Fruit fly (Drosophila melanogaster) whole organism, embryonic: ENCODE results near the gene E2f1.

ENCODE experiments used
- Aef1 ChIP-seq: fragments of 200-800 bp; sonication (Bioruptor generic); IDR thresholded peaks from 3 replicates; pipeline ENCODE4 v1.3.6; 2022; ENCODE audit warnings: missing biosample characterization, missing genetic modification characterization
- CG12236 ChIP-seq: fragments of 200-800 bp; sonication (Bioruptor generic); optimal IDR thresholded peaks from 2 replicates; lab custom pipeline; 2016; ENCODE audit warnings: missing biosample characterization, missing genetic modification characterization
- CG1233 ChIP-seq: fragments of 200-800 bp; sonication (Bioruptor generic); optimal IDR thresholded peaks from 4 replicates; lab custom pipeline; 2018; ENCODE audit warnings: missing biosample characterization, mild to moderate bottlenecking, missing genetic modification characterization
- CG13123 ChIP-seq: fragments of 200-800 bp; sonication (Bioruptor generic); optimal IDR thresholded peaks from 2 replicates; lab custom pipeline; 2016; ENCODE audit warnings: missing biosample characterization, missing genetic modification characterization
- CG13424 ChIP-seq: fragments of 200-800 bp; sonication (Bioruptor generic); optimal IDR thresholded peaks from 2 replicates; lab custom pipeline; 2019; ENCODE audit warnings: missing biosample characterization, mild to moderate bottlenecking, missing genetic modification characterization, moderate library complexity
- CG14710 ChIP-seq: fragments of 200-800 bp; sonication (Bioruptor generic); optimal IDR thresholded peaks from 3 replicates; lab custom pipeline; 2019; ENCODE audit warnings: missing biosample characterization, mild to moderate bottlenecking, missing genetic modification characterization, moderate library complexity
- CG15479 ChIP-seq: fragments of 200-800 bp; sonication (Bioruptor generic); optimal IDR thresholded peaks from 3 replicates; lab custom pipeline; 2019; ENCODE audit warnings: missing biosample characterization, mild to moderate bottlenecking, missing genetic modification characterization, moderate library complexity
- CG16779 ChIP-seq: fragments of 200-800 bp; sonication (Bioruptor generic); IDR thresholded peaks from 2 replicates; pipeline ENCODE4 v1.3.6; 2022; ENCODE audit warnings: missing biosample characterization, missing genetic modification characterization
- CG17802 ChIP-seq: fragments of 200-800 bp; sonication (Bioruptor generic); optimal IDR thresholded peaks from 2 replicates; lab custom pipeline; 2018; ENCODE audit warnings: missing biosample characterization, mild to moderate bottlenecking, missing genetic modification characterization, moderate library complexity
- CG18476 ChIP-seq: fragments of 200-800 bp; sonication (Bioruptor generic); optimal IDR thresholded peaks from 2 replicates; lab custom pipeline; 2016; ENCODE audit warnings: missing biosample characterization, mild to moderate bottlenecking, missing genetic modification characterization
- CG2199 ChIP-seq: fragments of 200-800 bp; sonication (Bioruptor generic); IDR thresholded peaks from 3 replicates; pipeline ENCODE4 v1.3.6; 2022; ENCODE audit warnings: missing biosample characterization, missing genetic modification characterization
- CG2678 ChIP-seq: fragments of 200-800 bp; sonication (Bioruptor generic); optimal IDR thresholded peaks from 3 replicates; lab custom pipeline; 2019; ENCODE audit warnings: missing biosample characterization, mild to moderate bottlenecking, missing genetic modification characterization, moderate library complexity
- CG4328 ChIP-seq: fragments of 200-800 bp; sonication (Bioruptor generic); optimal IDR thresholded peaks from 3 replicates; lab custom pipeline; 2017; ENCODE audit warnings: missing biosample characterization, missing genetic modification reagents, missing genetic modification characterization
- CG7928 ChIP-seq: fragments of 200-800 bp; sonication (Bioruptor generic); optimal IDR thresholded peaks from 2 replicates; lab custom pipeline; 2017; ENCODE audit warnings: missing biosample characterization, mild to moderate bottlenecking, missing genetic modification characterization
- CG8281 ChIP-seq: fragments of 200-800 bp; sonication (Bioruptor generic); optimal IDR thresholded peaks from 2 replicates; lab custom pipeline; 2018; ENCODE audit warnings: missing biosample characterization, mild to moderate bottlenecking, missing genetic modification characterization, moderate library complexity
- CG8359 ChIP-seq: fragments of 200-800 bp; sonication (Bioruptor generic); optimal IDR thresholded peaks from 2 replicates; lab custom pipeline; 2017; ENCODE audit warnings: missing biosample characterization, mild to moderate bottlenecking, missing genetic modification characterization, borderline replicate concordance
- Hey ChIP-seq: fragments of 200-800 bp; sonication (Bioruptor generic); optimal IDR thresholded peaks from 3 replicates; lab custom pipeline; 2018; ENCODE audit warnings: missing biosample characterization, mild to moderate bottlenecking, missing genetic modification characterization
- Lim3 ChIP-seq: fragments of 200-800 bp; sonication (Bioruptor generic); IDR thresholded peaks from 2 replicates; pipeline ENCODE4 v1.3.6; 2022; ENCODE audit warnings: missing biosample characterization, missing genetic modification characterization
- Lpt ChIP-seq: fragments of >200 bp; optimal IDR thresholded peaks from 2 replicates; lab custom pipeline; 2018; ENCODE audit warnings: missing biosample characterization, missing genetic modification characterization
- Meics ChIP-seq: fragments of 200-800 bp; sonication (Bioruptor generic); optimal IDR thresholded peaks from 2 replicates; lab custom pipeline; 2017; ENCODE audit warnings: missing biosample characterization, mild to moderate bottlenecking, missing genetic modification characterization
- Nf-YB ChIP-seq: fragments of 200-800 bp; sonication (Bioruptor generic); optimal IDR thresholded peaks from 3 replicates; lab custom pipeline; 2019; ENCODE audit warnings: missing biosample characterization, mild to moderate bottlenecking, missing genetic modification characterization, moderate library complexity
- Opbp ChIP-seq: fragments of 200-800 bp; sonication (Bioruptor generic); IDR thresholded peaks from 3 replicates; pipeline ENCODE4 v1.3.6; 2022; ENCODE audit warnings: missing biosample characterization, missing genetic modification characterization; ENCODE audit not compliant: partially characterized antibody
- Stat92E ChIP-seq, 3 experiments: fragments of >200 bp in 2 of 3; fragments of 200-800 bp in 1 of 3; sonication (Bioruptor generic) in 1 of 3; optimal IDR thresholded peaks; 2 replicates each; lab custom pipeline; 2017 to 2019; ENCODE audit warnings: missing biosample characterization in 3 of 3, missing genetic modification characterization in 3 of 3, mild to moderate bottlenecking in 1 of 3, moderate library complexity in 1 of 3
- Xbp1 ChIP-seq: fragments of 200-800 bp; sonication (Bioruptor generic); optimal IDR thresholded peaks from 3 replicates; lab custom pipeline; 2016; ENCODE audit warnings: missing biosample characterization, mild to moderate bottlenecking, missing genetic modification characterization
- Xrp1 ChIP-seq: fragments of 200-800 bp; sonication (Bioruptor generic); IDR thresholded peaks from 2 replicates; pipeline ENCODE4 v1.3.6; 2022; ENCODE audit warnings: missing biosample characterization, missing genetic modification characterization
- bcd ChIP-seq: fragments of 200-800 bp; sonication (Bioruptor generic); optimal IDR thresholded peaks from 2 replicates; lab custom pipeline; 2017; ENCODE audit warnings: missing biosample characterization, mild to moderate bottlenecking, missing genetic modification characterization
- bsh ChIP-seq, 2 experiments: fragments of 200-800 bp; sonication (Bioruptor generic); optimal IDR thresholded peaks; 2 replicates each; lab custom pipeline; 2017 to 2018; ENCODE audit warnings: mild to moderate bottlenecking in 2 of 2, missing biosample characterization in 2 of 2, missing genetic modification characterization in 2 of 2, moderate library complexity in 1 of 2
- cg ChIP-seq: fragments of 200-800 bp; sonication (Bioruptor generic); optimal IDR thresholded peaks from 3 replicates; lab custom pipeline; 2019; ENCODE audit warnings: missing biosample characterization, mild to moderate bottlenecking, missing genetic modification characterization, moderate library complexity
- croc ChIP-seq: fragments of 200-800 bp; sonication (Bioruptor generic); conservative IDR thresholded peaks from 3 replicates; pipeline ENCODE4 v1.3.6; 2022; ENCODE audit warnings: missing biosample characterization, missing genetic modification characterization
- eve ChIP-seq, 2 experiments: fragments of >200 bp; optimal IDR thresholded peaks; 2 replicates each; lab custom pipeline; 2017; ENCODE audit warnings: missing biosample characterization in 2 of 2, missing genetic modification characterization in 2 of 2
- fd102C ChIP-seq: fragments of 200-800 bp; sonication (Bioruptor generic); optimal IDR thresholded peaks from 2 replicates; lab custom pipeline; 2018; ENCODE audit warnings: missing biosample characterization, mild to moderate bottlenecking, missing genetic modification characterization, moderate library complexity
- grau ChIP-seq: fragments of 200-800 bp; optimal IDR thresholded peaks from 3 replicates; lab custom pipeline; 2019; ENCODE audit warnings: missing biosample characterization, mild to moderate bottlenecking, missing genetic modification characterization, moderate library complexity
- gsb-n ChIP-seq: fragments of 200-800 bp; sonication (Bioruptor generic); optimal IDR thresholded peaks from 3 replicates; lab custom pipeline; 2018; ENCODE audit warnings: missing biosample characterization, mild to moderate bottlenecking, missing genetic modification characterization
- ham ChIP-seq: fragments of 200-800 bp; sonication (Bioruptor generic); IDR thresholded peaks from 2 replicates; pipeline ENCODE4 v1.3.6; 2022; ENCODE audit warnings: missing biosample characterization, missing genetic modification characterization
- hkb ChIP-seq, 2 experiments: fragments of 200-800 bp in 1 of 2; fragments of >200 bp in 1 of 2; sonication (Bioruptor generic) in 1 of 2; IDR thresholded peaks in 1 of 2; optimal IDR thresholded peaks in 1 of 2; 2 replicates each; pipeline versions ENCODE4 v1.3.6 to Lab custom; 2017 to 2022; ENCODE audit warnings: missing biosample characterization in 1 of 2, missing genetic modification characterization in 1 of 2
- insv ChIP-seq, 2 experiments: fragments of 200-800 bp; sonication (Bioruptor generic); optimal IDR thresholded peaks; 3 replicates each; lab custom pipeline; 2016 to 2018; ENCODE audit warnings: missing biosample characterization in 2 of 2, missing genetic modification characterization in 2 of 2
- luna ChIP-seq: fragments of 200-800 bp; sonication (Bioruptor generic); optimal IDR thresholded peaks from 2 replicates; lab custom pipeline; 2016; ENCODE audit warnings: missing biosample characterization, missing genetic modification characterization
- run ChIP-seq: fragments of 200-800 bp; sonication (Bioruptor generic); optimal IDR thresholded peaks from 3 replicates; lab custom pipeline; 2018; ENCODE audit warnings: missing biosample characterization, mild to moderate bottlenecking, missing genetic modification characterization
- sd ChIP-seq: fragments of 200-800 bp; sonication (Bioruptor generic); optimal IDR thresholded peaks from 3 replicates; lab custom pipeline; 2018; ENCODE audit warnings: missing biosample characterization, mild to moderate bottlenecking, missing genetic modification characterization, moderate library complexity
- sens-2 ChIP-seq: fragments of 200-800 bp; sonication (Bioruptor generic); IDR thresholded peaks from 2 replicates; pipeline ENCODE4 v1.3.6; 2022; ENCODE audit warnings: missing biosample characterization, missing genetic modification characterization
- sob ChIP-seq: fragments of 200-800 bp; sonication (Bioruptor generic); IDR thresholded peaks from 2 replicates; pipeline ENCODE4 v1.3.6; 2022; ENCODE audit warnings: missing biosample characterization, missing genetic modification characterization
- tll ChIP-seq, 2 experiments: fragments of 200-800 bp in 1 of 2; fragments of >200 bp in 1 of 2; sonication (Bioruptor generic) in 1 of 2; optimal IDR thresholded peaks; 2 replicates each; lab custom pipeline; 2017 to 2019; ENCODE audit warnings: missing biosample characterization in 2 of 2, missing genetic modification characterization in 2 of 2, mild to moderate bottlenecking in 1 of 2, moderate library complexity in 1 of 2
- trh ChIP-seq: fragments of 200-800 bp; sonication (Bioruptor generic); optimal IDR thresholded peaks from 2 replicates; lab custom pipeline; 2016; ENCODE audit warnings: missing biosample characterization, missing genetic modification characterization

The E2f1 gene

DNA sequence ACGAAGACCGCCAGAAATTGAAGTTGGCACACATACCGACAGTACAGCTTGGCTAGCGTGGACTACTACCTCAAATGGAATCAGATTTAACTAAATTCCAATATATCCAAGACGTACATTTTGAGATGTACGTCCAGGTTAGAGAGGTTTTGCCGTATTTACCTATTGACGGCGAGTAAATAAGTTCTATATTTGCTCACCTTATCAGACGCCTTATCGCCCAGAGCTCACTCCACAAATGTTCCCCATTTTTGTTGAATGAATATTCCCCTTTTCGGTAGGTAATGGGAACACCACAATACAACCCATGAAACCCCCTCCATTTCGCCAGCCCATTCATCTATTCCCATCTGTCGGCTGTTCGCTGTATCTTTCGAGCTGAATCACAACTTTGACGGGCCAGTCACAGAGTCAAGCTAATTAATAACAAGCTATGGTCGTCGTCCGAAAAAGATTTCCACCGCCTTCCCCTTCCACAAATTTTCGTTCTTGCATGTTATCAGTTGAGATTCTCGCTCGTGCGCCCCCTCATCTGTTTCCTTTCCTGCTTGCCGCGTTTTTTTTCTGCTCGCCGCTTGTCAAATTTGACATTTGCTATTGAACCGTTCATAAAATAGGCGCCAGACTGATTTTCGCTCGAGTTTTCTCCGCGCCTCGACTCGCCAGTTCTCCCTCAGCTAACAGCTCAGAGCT is 69.8 kb downstream of the E2f1 start (continued):
- TF ChIP-seq sob (GFP tag; lab: Robert Waterston, UW) (peak; percentile 93), CG17802 (peak; percentile 80), CG14710 (peak; percentile 94)

DNA sequence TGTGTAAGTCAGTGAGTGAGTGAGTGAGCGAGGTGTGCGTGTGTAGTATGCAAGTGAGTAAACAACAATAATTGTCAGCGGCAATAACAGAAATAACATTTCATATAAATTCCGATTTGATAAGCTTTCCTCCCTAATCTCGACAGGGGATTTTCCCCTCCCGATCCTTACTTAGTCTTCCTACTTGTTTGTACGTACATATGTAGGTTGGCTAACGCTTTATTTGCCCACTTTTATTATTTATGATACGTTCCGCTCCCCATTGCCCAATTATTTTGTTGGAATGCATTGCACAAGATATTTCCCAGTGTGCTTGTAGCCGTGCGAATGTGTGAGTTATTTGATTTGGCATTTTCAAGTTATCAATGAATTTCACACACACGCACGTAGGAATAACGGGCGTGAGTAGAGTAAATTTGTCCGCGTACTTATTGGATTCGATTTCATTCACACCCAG is 70.4 kb downstream of the E2f1 start:
- TF ChIP-seq Aef1 (GFP tag; lab: Robert Waterston, UW) (0 out of 3 replicates have a peak, but pooled peaks have one; percentile 2), CG18476 (peak; percentile 81), CG2199 (GFP tag; lab: Robert Waterston, UW) (0 out of 3 replicates have a peak, but pooled peaks have one; percentile 2), Stat92E (GFP tag; optimal IDR thresholded peaks at IDR 0.05; lab: Kevin White, UChicago) (peak in 1 of 3 experiments; percentile 31), Lpt (GFP tag; lab: Kevin White, UChicago) (no peak), Xbp1 (GFP tag; lab: Kevin White, UChicago) (no peak), Hey (tag; lab: Kevin White, UChicago) (no peak), cg (GFP tag; lab: Kevin White, UChicago) (peak; percentile 29), Xrp1 (GFP tag; lab: Robert Waterston, UW) (0 out of 2 replicates have a peak, but pooled peaks have one; percentile 23), run (tag; lab: Kevin White, UChicago) (no peak), sd (tag; lab: Kevin White, UChicago) (peak; percentile 96), bcd (GFP tag; lab: Kevin White, UChicago) (no peak), tll (GFP tag; optimal IDR thresholded peaks at IDR 0.05; lab: Kevin White, UChicago) (no peak), ham (GFP tag; lab: Robert Waterston, UW) (no peak), CG8281 (tag; lab: Kevin White, UChicago) (no peak), sens-2 (GFP tag; lab: Robert Waterston, UW) (peak; percentile 73), CG16779 (GFP tag; lab: Robert Waterston, UW) (no peak), bsh (GFP tag; optimal IDR thresholded peaks at IDR 0.05; lab: Kevin White, UChicago) (peak in 1 of 2 experiments; percentile 11), Opbp (GFP tag; lab: Robert Waterston, UW) (0 out of 3 replicates have a peak, but pooled peaks have one; percentile 1), CG12236 (GFP tag; lab: Kevin White, UChicago) (no peak)

DNA sequence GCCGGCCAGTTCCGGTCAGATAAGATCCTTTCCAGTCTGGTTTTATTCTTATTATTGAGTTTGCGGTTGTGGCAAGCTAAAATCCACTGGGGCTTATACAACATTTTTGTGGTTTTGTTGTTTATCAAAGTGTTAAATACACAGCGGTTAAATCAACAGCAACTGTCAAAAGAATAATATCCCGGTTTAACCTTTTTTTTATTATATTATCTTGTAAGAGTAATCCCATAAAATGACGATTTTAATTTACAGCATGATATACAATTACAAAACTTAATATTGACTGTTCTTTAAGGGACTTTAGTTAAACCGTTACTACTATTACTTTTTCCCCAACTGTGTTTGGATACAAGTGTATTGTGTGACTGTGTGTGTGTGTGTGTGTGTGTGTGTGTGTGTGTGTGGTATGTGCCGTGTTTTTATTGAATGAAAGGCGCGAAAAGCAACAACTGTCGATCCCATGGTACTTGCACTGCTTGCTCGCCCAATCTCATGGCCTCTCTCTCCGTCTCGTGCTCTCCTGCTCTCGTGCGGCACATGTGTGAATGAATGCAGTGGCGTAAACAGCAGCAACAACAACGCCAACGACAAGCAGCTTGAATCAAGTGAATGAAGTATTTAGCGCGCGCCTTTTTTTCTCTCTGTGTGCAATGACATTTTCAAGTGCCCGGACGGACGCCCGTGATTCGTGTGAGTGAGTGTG is 71.0 kb downstream of the E2f1 start:
- TF ChIP-seq Meics (GFP tag; lab: Kevin White, UChicago): peak; percentile 16
- TF ChIP-seq fd102C: no peak
- peak; percentile 51 for TF ChIP-seq trh
- no peak for TF ChIP-seq CG8359 (GFP tag; lab: Kevin White, UChicago)
- peak; percentile 8; the same call in 1 of the 2 replicates for TF ChIP-seq Lim3 (GFP tag; lab: Robert Waterston, UW)
- no peak for TF ChIP-seq luna (GFP tag; lab: Kevin White, UChicago)
- no peak for TF ChIP-seq gsb-n (tag; lab: Kevin White, UChicago)
- no peak for TF ChIP-seq croc (GFP tag; lab: Robert Waterston, UW)
- peak; percentile 49 for TF ChIP-seq Nf-YB (GFP tag; lab: Kevin White, UChicago)
- TF ChIP-seq grau (tag; lab: Kevin White, UChicago): no peak
- TF ChIP-seq insv (GFP tag; optimal IDR thresholded peaks at IDR 0.05; lab: Kevin White, UChicago): no peak
- TF ChIP-seq CG13123: no peak
- peak; percentile 25 for TF ChIP-seq CG15479 (GFP tag; lab: Kevin White, UChicago)
- no peak for TF ChIP-seq bcd (GFP tag; lab: Kevin White, UChicago)
- no peak for TF ChIP-seq CG4328 (GFP tag; lab: Kevin White, UChicago)
- no peak for TF ChIP-seq eve (GFP tag; optimal IDR thresholded peaks at IDR 0.05; lab: Kevin White, UChicago)
- no peak for TF ChIP-seq hkb (optimal IDR thresholded peaks at IDR 0.05; lab: Kevin White, UChicago)
- 0 out of 2 replicates have a peak, but pooled peaks have one; percentile 10 for TF ChIP-seq hkb (GFP tag; IDR thresholded peaks at IDR 0.05; lab: Robert Waterston, UW)
- no peak for TF ChIP-seq CG13424
- no peak for TF ChIP-seq CG1233
- no peak for TF ChIP-seq CG7928
- TF ChIP-seq CG2678 (tag; lab: Kevin White, UChicago): peak; percentile 40
